Worm (Caenorhabditis elegans): ENCODE data around the gene nlp-27.

nlp-27 gene

DNA sequence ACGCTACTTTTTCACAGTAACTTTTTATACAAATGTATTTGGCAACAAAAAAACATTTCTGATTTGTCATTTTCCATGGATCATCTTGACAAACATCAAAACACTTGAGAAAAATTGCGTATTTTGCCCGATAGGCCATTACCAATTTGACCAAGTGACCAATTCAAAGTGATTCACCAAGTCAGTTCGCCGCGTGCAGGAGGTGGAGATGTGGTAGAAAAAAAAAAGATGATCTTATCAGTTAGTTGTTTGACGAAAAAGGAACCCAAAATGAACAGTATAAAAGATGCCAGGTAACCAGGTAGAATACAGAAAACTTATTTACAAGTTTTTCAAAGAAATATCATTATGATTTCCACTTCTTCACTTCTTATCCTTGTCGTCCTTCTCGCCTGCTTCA lies at the start of gene nlp-27:
Gene nlp-27, plus strand, starts transcription at position 309 of the 400 bp plus-strand sequence.
- no peak for TF ChIP-seq unc-62 (GFP tag; optimal IDR thresholded peaks at IDR 0.05)

DNA sequence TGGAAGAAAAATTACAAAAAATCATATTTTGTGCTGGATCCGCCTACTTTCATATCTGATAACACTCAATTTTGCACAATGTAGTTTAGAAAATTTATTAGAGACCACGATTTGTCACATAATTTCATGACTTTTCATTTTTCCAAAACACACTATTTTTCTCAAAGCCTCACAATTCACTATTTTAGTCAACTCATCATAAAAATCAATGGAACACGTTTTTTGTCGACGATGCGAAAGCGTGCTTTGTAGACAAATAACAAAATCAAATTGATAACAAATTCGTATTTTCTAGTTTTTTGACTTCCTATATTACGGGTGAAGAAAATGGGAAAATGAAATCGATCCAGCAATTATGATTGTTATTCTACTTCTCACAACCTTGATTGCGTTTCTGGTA lies 47.3 kb upstream of the nlp-27 start, which contains the start of gene cyp-35B2:
Gene cyp-35B2, plus strand, starts transcription at position 301 of the 400 bp plus-strand sequence.
- TF ChIP-seq unc-62 (GFP tag; optimal IDR thresholded peaks at IDR 0.05): no peak

DNA sequence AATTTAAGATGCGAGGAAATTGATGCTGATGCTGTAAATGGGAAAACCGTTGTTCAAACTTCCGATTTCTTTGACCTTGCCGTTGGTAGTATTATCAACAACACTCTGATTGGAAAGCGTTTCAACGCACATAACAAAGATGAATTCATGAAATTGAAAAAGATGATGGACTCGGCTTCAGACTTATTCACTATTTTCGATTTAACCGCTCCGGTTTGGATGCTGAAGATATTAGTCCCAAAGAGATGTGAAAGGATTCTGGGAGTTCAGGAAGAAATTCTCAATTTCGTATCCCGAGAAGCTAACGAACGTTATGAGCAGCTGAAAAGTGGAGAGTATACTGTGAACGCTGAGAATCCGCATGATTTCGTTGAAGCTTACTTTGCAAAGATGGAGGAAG lies 45.8 kb upstream of the nlp-27 start:
- no peak for TF ChIP-seq unc-62 (GFP tag; optimal IDR thresholded peaks at IDR 0.05)

DNA sequence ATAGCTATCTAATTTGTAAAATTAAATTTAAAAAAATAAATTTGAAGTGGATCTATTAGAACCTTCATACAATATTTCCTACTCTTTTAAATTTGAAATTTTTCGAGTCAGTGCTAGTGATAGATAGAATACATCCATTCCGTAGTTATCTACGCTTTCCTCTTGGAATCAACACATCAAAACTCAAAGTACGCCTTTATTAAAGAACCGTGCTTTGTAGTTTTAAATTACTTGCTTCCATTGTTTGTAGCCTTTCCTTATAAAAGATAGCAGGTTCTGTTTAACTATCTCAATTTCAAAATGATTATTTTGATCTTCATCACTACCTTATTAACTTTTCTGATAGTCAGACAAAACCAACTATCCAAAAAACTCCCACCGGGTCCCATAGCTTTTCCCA lies 44.1 kb upstream of the nlp-27 start, which contains the start of gene cyp-35B3:
Gene cyp-35B3, plus strand, starts transcription at position 301 of the 400 bp plus-strand sequence.
- TF ChIP-seq unc-62 (GFP tag; optimal IDR thresholded peaks at IDR 0.05): no peak

DNA sequence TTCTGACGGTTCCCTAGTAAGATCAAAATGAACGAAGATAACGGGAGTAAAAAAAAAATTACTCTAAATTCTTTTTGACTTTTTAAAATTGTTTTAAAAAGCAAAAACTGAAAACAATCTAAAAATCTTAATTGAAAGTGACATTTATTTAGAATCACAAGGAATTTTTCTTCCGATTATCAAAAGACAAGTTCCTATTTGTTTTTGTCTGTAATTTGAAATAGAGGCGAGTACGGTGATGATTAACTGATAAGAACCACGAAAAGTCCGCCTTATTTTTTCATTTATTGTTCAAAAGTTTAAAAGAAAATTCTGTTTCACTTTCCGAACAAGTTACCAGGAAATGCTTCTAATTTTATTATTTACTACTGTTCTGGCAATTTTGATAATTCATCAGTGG lies 39.5 kb upstream of the nlp-27 start, which contains the start of gene dach-1:
Gene dach-1, plus strand, starts transcription at position 301 of the 400 bp plus-strand sequence.
- no peak for TF ChIP-seq unc-62 (GFP tag; optimal IDR thresholded peaks at IDR 0.05)

DNA sequence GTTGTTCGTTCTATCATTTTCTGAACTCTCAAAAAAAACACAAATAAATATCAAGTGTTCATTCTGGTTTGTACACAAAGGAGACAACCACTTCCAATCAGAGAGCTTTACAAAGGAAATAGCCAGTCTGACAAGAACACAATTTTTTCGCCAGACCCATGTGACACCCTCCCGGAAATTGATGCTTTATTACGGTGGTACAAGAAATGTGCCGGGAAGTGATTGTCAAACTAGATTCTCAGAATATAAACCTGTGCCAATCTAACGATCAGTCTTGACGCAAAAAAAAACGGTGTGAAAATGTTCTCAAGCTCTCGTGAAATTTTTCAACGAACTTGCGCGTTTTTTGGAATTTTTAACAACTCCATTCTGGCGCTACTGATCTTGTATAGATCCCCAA lies 35.4 kb upstream of the nlp-27 start, which contains the start of gene str-247:
Gene str-247, plus strand, starts transcription at position 301 of the 400 bp plus-strand sequence.
- TF ChIP-seq unc-62 (GFP tag; optimal IDR thresholded peaks at IDR 0.05): no peak

DNA sequence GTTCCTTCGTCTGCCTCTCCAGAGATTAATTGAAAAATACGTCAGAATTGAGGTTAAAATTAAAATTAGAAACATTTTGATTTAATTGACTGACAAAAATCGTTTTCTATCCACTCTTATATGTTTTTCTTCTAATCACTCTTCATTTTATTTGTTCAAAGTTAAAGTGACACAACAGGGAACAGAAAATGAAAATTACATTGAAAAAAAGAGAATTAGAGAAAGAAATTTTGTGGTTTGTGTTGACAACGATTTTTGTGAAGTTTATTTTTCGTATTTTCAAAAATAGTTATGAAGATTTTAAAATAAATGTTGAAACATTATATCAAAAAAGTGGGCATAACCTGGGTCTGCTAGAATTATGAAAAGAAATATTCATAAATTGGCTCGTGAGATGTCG lies 31.6 kb upstream of the nlp-27 start, which contains the start of gene cyp-34A5:
Gene cyp-34A5, minus strand, starts transcription at position 101 of the 400 bp plus-strand sequence.
- no peak for TF ChIP-seq unc-62 (GFP tag; optimal IDR thresholded peaks at IDR 0.05)

DNA sequence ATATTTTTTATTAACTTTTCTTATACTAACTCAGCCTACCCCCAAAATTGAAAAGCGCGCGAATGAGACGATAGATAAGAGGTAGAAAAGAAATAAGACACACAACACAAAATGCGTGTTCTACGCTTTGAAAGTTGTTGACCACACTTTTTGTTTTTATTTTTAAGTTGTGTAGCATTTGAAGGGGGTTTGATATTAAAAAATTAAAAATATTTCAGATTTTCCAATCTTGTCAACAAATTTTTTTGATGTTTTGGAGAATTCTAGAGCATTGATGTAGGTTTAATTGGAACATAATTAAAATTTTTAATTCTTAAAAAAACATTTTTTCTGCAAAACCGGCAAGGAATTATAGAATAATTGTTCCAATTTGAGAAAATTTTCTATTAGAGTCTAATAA lies 27.9 kb upstream of the nlp-27 start, which contains the start of gene cyp-34A6:
Gene cyp-34A6, minus strand, starts transcription at position 101 of the 400 bp plus-strand sequence.
- no peak for TF ChIP-seq unc-62 (GFP tag; optimal IDR thresholded peaks at IDR 0.05)

DNA sequence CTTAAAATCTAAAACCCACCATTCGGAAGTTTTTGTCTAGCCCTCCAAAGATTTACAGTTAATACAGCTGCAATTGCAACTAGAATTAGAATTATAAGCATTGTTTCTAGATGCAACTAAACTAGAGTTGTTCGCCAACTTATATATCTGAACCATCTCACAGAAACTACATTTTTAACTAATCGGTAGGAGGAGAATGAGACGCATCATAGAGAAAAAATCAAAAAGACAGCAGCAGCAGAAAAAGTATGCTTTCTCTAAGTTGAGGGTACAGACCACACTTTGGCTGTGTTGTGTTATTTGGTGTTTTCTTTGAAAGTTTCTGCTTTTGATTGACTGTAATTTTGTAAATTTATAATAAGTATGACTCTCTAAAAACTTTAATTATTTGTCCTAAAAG lies 25.5 kb upstream of the nlp-27 start, which contains the start of gene cyp-34A7:
Gene cyp-34A7, minus strand, starts transcription at position 101 of the 400 bp plus-strand sequence.
- TF ChIP-seq unc-62 (GFP tag; optimal IDR thresholded peaks at IDR 0.05): no peak

DNA sequence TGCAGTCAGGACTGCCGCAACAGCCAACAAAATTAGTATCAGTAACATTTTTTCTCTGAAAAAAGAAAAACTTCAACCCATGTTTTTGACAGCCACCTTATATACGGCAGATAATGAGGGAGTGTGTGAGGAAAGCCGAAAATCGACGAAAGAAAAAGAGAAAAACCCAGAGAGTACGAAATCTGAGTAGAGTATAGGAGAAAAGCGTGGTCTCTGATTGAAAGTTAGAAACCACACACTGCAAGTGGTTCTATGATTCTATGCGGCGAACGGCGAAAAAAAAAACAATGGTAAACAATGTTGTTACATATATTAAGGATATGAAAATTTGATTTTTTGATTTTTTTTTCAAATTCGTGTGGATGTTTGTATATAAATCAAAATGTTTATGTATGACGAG lies 21.4 kb upstream of the nlp-27 start, which contains the start of gene cyp-34A8:
Gene cyp-34A8, minus strand, starts transcription at position 62 of the 400 bp plus-strand sequence.
- no peak for TF ChIP-seq unc-62 (GFP tag; optimal IDR thresholded peaks at IDR 0.05)

DNA sequence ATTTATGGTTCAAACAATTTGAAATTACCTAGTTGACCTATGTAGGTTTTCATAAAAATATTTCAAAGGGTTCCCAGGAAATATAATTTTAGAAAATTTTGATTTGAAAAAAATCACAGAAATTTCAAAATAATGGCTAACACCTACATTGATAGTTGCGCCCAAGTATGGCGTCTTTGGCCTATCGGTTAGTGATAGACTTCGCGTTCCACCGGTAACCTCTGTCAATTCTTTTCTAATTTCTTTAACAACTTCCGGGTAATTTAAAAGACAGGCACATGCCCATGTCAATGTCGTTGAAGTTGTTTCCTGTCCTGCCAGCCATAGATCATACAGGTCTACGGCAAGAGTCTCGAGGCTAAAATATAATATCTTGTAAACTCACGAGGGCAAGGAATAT lies 20.2 kb upstream of the nlp-27 start:
- no peak for TF ChIP-seq unc-62 (GFP tag; optimal IDR thresholded peaks at IDR 0.05)

DNA sequence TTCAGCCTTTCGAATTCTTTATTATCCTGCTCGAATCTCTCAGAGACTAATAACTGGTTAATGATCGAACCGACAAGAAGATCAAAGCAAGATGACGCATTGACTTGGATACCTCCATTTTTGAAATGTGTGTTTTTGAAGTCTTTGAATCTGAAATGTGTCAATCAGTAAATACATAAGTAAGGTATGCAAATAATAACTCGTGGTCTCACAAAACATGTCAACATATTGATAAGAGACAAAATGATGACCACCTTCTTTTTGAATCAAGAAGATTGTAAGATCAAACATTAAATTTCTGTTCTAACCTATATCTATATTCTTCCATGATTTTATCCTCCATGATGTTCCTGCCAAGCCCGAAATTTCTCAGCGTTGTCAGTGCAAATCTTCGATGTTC lies 19.5 kb upstream of the nlp-27 start:
- no peak for TF ChIP-seq unc-62 (GFP tag; optimal IDR thresholded peaks at IDR 0.05)

DNA sequence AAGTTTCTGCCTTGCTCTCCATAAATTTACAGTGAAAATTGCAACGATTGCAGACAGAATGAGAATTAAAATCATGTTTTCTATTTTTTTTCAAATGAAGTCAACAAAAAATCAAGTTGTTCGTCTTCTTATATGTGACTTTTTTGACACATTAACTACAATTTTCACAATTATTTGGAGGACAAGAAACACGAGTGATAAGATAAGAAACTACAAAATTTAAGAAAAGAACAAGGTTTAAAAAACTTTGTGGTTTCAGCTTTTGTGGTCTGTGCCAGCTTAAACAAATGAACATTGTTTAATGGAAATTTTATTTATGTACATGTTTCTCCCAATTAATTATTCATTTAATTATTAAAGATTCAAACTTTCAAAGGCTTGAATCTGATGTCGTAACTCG lies 18.8 kb upstream of the nlp-27 start, which contains the start of gene cyp-34A9:
Gene cyp-34A9, minus strand, starts transcription at position 131 of the 400 bp plus-strand sequence.
- TF ChIP-seq unc-62 (GFP tag; optimal IDR thresholded peaks at IDR 0.05): no peak

DNA sequence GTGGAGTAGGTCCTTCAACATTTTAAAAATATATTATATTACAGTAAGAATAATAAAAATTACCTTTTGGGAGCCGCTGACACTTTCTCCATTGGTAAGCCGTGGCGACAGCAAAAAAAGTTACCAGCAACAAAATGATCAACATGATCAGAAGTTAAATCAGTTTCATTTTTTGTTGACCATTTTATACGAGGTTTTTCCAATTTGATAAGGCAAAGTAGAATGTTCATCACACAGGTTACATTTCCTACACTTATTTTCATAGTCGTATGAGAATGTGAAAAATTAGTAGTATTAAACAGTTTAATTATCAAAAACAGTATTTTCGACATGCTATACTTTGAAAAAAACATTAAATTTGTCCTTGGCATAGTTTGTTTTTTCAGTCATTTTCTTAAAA lies 16.3 kb upstream of the nlp-27 start, which contains the start of gene cyp-34A10:
Gene cyp-34A10, minus strand, starts transcription at position 146 of the 400 bp plus-strand sequence.
- no peak for TF ChIP-seq unc-62 (GFP tag; optimal IDR thresholded peaks at IDR 0.05)

DNA sequence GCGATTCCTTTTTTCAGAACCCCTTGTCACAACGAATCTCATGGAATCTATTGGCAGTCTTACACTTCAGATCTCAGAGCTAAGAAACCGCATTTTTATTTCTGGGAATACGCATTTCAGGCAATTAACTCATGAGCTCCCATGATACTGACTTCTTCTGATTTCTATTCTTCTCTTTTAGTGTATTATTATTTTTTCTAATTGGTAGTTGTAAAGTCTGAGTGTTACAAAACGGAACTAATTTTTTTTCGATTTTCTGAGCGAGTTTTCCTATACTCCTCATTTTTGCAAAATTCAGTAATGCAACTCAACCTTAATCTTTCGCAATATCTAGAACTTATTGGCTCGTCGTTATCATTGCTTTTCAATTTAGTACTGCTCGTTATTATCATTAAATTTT lies 14.8 kb upstream of the nlp-27 start, which contains the start of gene str-82:
Gene str-82, plus strand, starts transcription at position 301 of the 400 bp plus-strand sequence.
- TF ChIP-seq unc-62 (GFP tag; optimal IDR thresholded peaks at IDR 0.05): no peak

DNA sequence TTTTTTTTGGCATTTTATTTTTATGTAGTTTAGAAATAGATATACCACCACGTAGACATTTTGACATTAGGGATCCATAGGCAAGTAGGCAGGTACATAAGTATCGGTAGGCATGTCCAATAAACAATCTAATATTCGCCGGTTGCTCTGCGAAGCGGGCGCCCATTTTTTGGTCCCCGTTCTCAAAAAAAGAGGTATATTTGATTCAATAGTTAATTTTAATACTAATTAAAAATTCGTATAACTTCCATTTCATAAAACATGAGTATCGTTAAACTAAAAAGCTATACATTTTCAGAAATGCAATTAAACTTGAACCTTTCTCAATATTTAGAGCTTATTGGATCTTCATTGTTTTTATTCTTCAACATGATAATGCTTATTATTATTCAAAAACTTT lies 12.2 kb upstream of the nlp-27 start, which contains the start of gene str-83:
Gene str-83, plus strand, starts transcription at position 301 of the 400 bp plus-strand sequence.
- TF ChIP-seq unc-62 (GFP tag; optimal IDR thresholded peaks at IDR 0.05): no peak

DNA sequence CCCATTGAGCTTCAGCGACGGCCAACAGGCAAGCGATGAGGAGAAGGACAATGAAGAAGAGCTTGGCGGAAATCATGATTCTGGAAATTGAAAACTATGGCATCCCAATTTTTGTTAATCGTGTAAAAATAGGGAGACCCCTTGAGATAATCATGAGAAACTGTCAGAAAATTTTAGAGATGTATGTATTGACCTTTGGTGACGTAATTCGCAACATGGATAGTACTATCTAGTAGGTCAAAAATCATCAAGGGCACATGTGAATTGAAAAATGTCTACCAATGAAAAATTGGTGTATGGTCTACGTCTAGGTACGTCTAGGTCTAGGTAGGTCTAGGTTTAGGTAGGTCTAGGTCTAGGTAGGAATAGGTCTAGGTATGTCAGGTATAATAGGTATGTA lies 10.1 kb upstream of the nlp-27 start, which contains the start of gene nlp-34:
Gene nlp-34, minus strand, starts transcription at position 82 of the 400 bp plus-strand sequence.
- no peak for TF ChIP-seq unc-62 (GFP tag; optimal IDR thresholded peaks at IDR 0.05)

All from whole organism, dauer.